Fruit fly (Drosophila melanogaster): Measurements from ENCODE around the gene pch2.

The pch2 gene

dm6 chr3R:8563774-8564173 lies 2.2 kb upstream of the pch2 start, which contains the start of gene Cenp-C (continued):
- TF ChIP-seq ap (GFP tag; IDR thresholded peaks at IDR 0.05) (no peak), abd-A (tag; optimal IDR thresholded peaks at IDR 0.05) (no peak), lov (optimal IDR thresholded peaks at IDR 0.05) (no peak), lov (GFP tag; IDR thresholded peaks at IDR 0.05) (no peak), Chrac-16 (GFP tag; optimal IDR thresholded peaks at IDR 0.05) (peak; percentile 14), CG8944 (GFP tag; optimal IDR thresholded peaks at IDR 0.05) (no peak), CG8388 (GFP tag; optimal IDR thresholded peaks at IDR 0.05) (no peak), CG9797 (GFP tag; optimal IDR thresholded peaks at IDR 0.05) (peak; percentile 77), Lhr (GFP tag; optimal IDR thresholded peaks at IDR 0.05) (peak; percentile 40), CG18764 (GFP tag; optimal IDR thresholded peaks at IDR 0.05) (no peak), CHES-1-like (GFP tag; optimal IDR thresholded peaks at IDR 0.05) (peak; percentile 41), ac (GFP tag; optimal IDR thresholded peaks at IDR 0.05) (no peak), mam (GFP tag; optimal IDR thresholded peaks at IDR 0.05) (peak; percentile 64), CG33557 (GFP tag; optimal IDR thresholded peaks at IDR 0.05) (no peak), Hey (tag; optimal IDR thresholded peaks at IDR 0.05) (no peak), zen2 (GFP tag; IDR thresholded peaks at IDR 0.05; ENCODE audit: partially characterized antibody) (no peak), CG2199 (GFP tag; IDR thresholded peaks at IDR 0.05) (no peak), CG34422 (GFP tag; IDR thresholded peaks at IDR 0.05) (no peak), sob (GFP tag; IDR thresholded peaks at IDR 0.05) (no peak), CG17328 (GFP tag; IDR thresholded peaks at IDR 0.05) (no peak), HmgZ (tag; optimal IDR thresholded peaks at IDR 0.05) (no peak), CG13624 (GFP tag; optimal IDR thresholded peaks at IDR 0.05) (peak; percentile 36), CG8281 (tag; optimal IDR thresholded peaks at IDR 0.05) (no peak), CG9609 (GFP tag; optimal IDR thresholded peaks at IDR 0.05) (no peak), CG6791 (GFP tag; IDR thresholded peaks at IDR 0.05; ENCODE audit: partially characterized antibody) (no peak), psq (GFP tag; optimal IDR thresholded peaks at IDR 0.05) (no peak), CG4820 (GFP tag; optimal IDR thresholded peaks at IDR 0.05) (no peak), D19A (tag; optimal IDR thresholded peaks at IDR 0.05) (no peak), her (GFP tag; optimal IDR thresholded peaks at IDR 0.05) (no peak), Lim3 (GFP tag; IDR thresholded peaks at IDR 0.05) (no peak), ro (GFP tag; IDR thresholded peaks at IDR 0.05) (no peak), CG7372 (GFP tag; IDR thresholded peaks at IDR 0.05) (no peak), z (GFP tag; IDR thresholded peaks at IDR 0.05) (no peak), CG7271 (tag; optimal IDR thresholded peaks at IDR 0.05) (no peak), CG4424 (GFP tag; optimal IDR thresholded peaks at IDR 0.05) (peak; percentile 35), CG16863 (GFP tag; optimal IDR thresholded peaks at IDR 0.05) (no peak), Hr39 (optimal IDR thresholded peaks at IDR 0.05) (no peak), Oli (tag; optimal IDR thresholded peaks at IDR 0.05) (no peak), sisA (GFP tag; IDR thresholded peaks at IDR 0.05) (no peak), CG2116 (GFP tag; optimal IDR thresholded peaks at IDR 0.05) (peak; percentile 41), bowl (GFP tag; IDR thresholded peaks at IDR 0.05) (no peak), sc (optimal IDR thresholded peaks at IDR 0.05) (no peak), sc (GFP tag; optimal IDR thresholded peaks at IDR 0.05) (no peak), Sox100B (GFP tag; optimal IDR thresholded peaks at IDR 0.05) (no peak), Usf (GFP tag; optimal IDR thresholded peaks at IDR 0.05) (no peak), bsh (GFP tag; optimal IDR thresholded peaks at IDR 0.05) (no peak), Mes4 (GFP tag; optimal IDR thresholded peaks at IDR 0.05) (peak; percentile 22), mirr (GFP tag; optimal IDR thresholded peaks at IDR 0.05) (no peak), bigmax (GFP tag; optimal IDR thresholded peaks at IDR 0.05) (no peak), bab2 (GFP tag; optimal IDR thresholded peaks at IDR 0.05) (peak; percentile 33), CG4617 (GFP tag; optimal IDR thresholded peaks at IDR 0.05; ENCODE audit: borderline replicate concordance) (peak; percentile 41), sd (tag; optimal IDR thresholded peaks at IDR 0.05) (no peak), fd102C (GFP tag; optimal IDR thresholded peaks at IDR 0.05) (no peak)

Data from whole organism, embryonic.